Worm (Caenorhabditis elegans) whole organism, early embryonic: ENCODE results near the gene C26F1.1.

ENCODE experiments used
- B0310.2 ChIP-seq: sonication (generic microtip); optimal IDR thresholded peaks from 2 replicates; lab custom pipeline; 2016; ENCODE audit warnings: mild to moderate bottlenecking, missing genetic modification characterization, missing compliant biosample characterization
- ama-1 ChIP-seq: fragments of 150-350 bp; optimal IDR thresholded peaks from 2 replicates; lab custom pipeline; 2014
- ceh-13 ChIP-seq: fragments of 200-800 bp; sonication (Bioruptor generic); optimal IDR thresholded peaks from 2 replicates; lab custom pipeline; 2018; ENCODE audit warnings: mild to moderate bottlenecking, missing genetic modification characterization, missing compliant biosample characterization
- ceh-36 ChIP-seq: sonication (generic microtip); optimal IDR thresholded peaks from 2 replicates; lab custom pipeline; 2016; ENCODE audit warnings: missing genetic modification characterization, inconsistent platforms, missing compliant biosample characterization
- flt-1 ChIP-seq: fragments of 200-800 bp; sonication (Bioruptor generic); IDR thresholded peaks from 2 replicates; pipeline ENCODE4 v1.3.6; 2022; ENCODE audit warnings: missing genetic modification characterization, missing compliant biosample characterization
- hmbx-1 ChIP-seq: sonication (generic microtip); optimal IDR thresholded peaks from 2 replicates; lab custom pipeline; 2016; ENCODE audit warnings: mild to moderate bottlenecking, missing genetic modification characterization, missing compliant biosample characterization
- hnd-1 ChIP-seq: sonication (generic microtip); optimal IDR thresholded peaks from 2 replicates; lab custom pipeline; 2016; ENCODE audit warnings: missing genetic modification characterization, missing compliant biosample characterization
- pes-1 ChIP-seq: fragments of 200-800 bp; sonication (Bioruptor generic); IDR thresholded peaks from 2 replicates; pipeline ENCODE4 v1.3.6; 2022; ENCODE audit warnings: missing genetic modification reagents, missing genetic modification characterization, missing compliant biosample characterization
- scrt-1 ChIP-seq: fragments of 200-800 bp; sonication (Bioruptor generic); IDR thresholded peaks from 2 replicates; pipeline ENCODE4 v1.3.6; 2022; ENCODE audit warnings: missing genetic modification characterization, missing compliant biosample characterization
- tbx-37 ChIP-seq: fragments of 200-800 bp; sonication (Bioruptor generic); conservative IDR thresholded peaks from 2 replicates; pipeline ENCODE4 v1.3.6; 2022; ENCODE audit warnings: missing genetic modification reagents, missing genetic modification characterization, missing compliant biosample characterization

ce11 chrV:7747987-7748607 lies 37.1 kb upstream of the C26F1.1 start:
- TF ChIP-seq ceh-36 (no peak), scrt-1 (GFP tag; lab: Robert Waterston, UW) (no peak), B0310.2 (no peak), ama-1 (lab: Kevin White, UChicago) (no peak), hnd-1 (tag; lab: Kevin White, UChicago) (no peak), pes-1 (GFP tag; lab: Robert Waterston, UW) (no peak), tbx-37 (GFP tag; lab: Robert Waterston, UW) (no peak), ceh-13 (GFP tag; lab: Kevin White, UChicago) (no peak), hmbx-1 (no peak), flt-1 (GFP tag; lab: Robert Waterston, UW) (no peak)
